Worm (Caenorhabditis elegans): ENCODE measurements around the gene T02H6.9.

DNA sequence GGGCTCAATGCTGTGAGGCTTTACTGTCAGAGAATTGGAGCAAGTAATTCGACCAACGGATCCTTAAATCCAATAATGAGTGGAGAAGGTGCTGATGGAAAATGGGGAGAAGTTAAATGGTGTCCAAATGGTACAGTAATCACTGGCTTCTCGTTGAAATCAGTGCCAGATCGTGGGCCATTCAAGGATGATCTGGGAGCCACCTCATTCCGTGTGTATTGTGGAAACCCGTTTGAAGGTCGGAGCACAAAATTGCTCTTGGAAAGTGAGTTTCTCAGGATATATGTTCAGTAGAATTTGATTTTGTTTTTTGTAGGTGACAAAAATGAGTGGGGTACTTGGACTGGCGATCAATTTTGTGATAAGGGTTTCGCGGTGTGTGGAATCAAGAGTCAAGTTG is 2.9 kb upstream of the T02H6.9 start:
- no peak for TF ChIP-seq pes-1 (GFP tag; IDR thresholded peaks at IDR 0.05)
- TF ChIP-seq ets-7 (tag; optimal IDR thresholded peaks at IDR 0.05), result no peak
- no peak for TF ChIP-seq F13C5.2 (tag; optimal IDR thresholded peaks at IDR 0.05)

Measured in whole organism, early embryonic.